Worm (Caenorhabditis elegans): ENCODE measurements around the gene Y38H6C.21.

Gene Y38H6C.21

ce11 chrV:20544610-20545009, 10.5 kb downstream of the Y38H6C.21 start:
- TF ChIP-seq F55B11.4 (tag; optimal IDR thresholded peaks at IDR 0.05; ENCODE audit: borderline replicate concordance, insufficient read depth) (no peak), D2030.7 (GFP tag; IDR thresholded peaks at IDR 0.05) (no peak), B0336.3 (GFP tag; IDR thresholded peaks at IDR 0.05) (no peak), nhr-179 (tag; optimal IDR thresholded peaks at IDR 0.05) (no peak), hmg-1.2 (GFP tag; IDR thresholded peaks at IDR 0.05) (peak; percentile 72)

- TF ChIP-seq ztf-22 (GFP tag; optimal IDR thresholded peaks at IDR 0.05): no peak
- no peak for TF ChIP-seq egl-18 (GFP tag; IDR thresholded peaks at IDR 0.05)
- no peak for TF ChIP-seq efl-1 (GFP tag; optimal IDR thresholded peaks at IDR 0.05)
- no peak for TF ChIP-seq F57C9.4 (tag; optimal IDR thresholded peaks at IDR 0.05)
- no peak for TF ChIP-seq dpl-1 (GFP tag; optimal IDR thresholded peaks at IDR 0.05)
- TF ChIP-seq Y79H2A.3 (GFP tag; conservative IDR thresholded peaks at IDR 0.05): no peak
- TF ChIP-seq aptf-2 (GFP tag; conservative IDR thresholded peaks at IDR 0.05): no peak
- no peak for TF ChIP-seq nhr-179 (tag; optimal IDR thresholded peaks at IDR 0.05)
- no peak for TF ChIP-seq gei-17 (GFP tag; optimal IDR thresholded peaks at IDR 0.05)
- TF ChIP-seq B0035.1 (tag; optimal IDR thresholded peaks at IDR 0.05): no peak
- no peak for TF ChIP-seq F37B4.10 (GFP tag; IDR thresholded peaks at IDR 0.05)
- TF ChIP-seq athp-1 (tag; optimal IDR thresholded peaks at IDR 0.05): no peak
- no peak for TF ChIP-seq attf-3 (GFP tag; conservative IDR thresholded peaks at IDR 0.05)
- no peak for TF ChIP-seq ceh-91 (GFP tag; IDR thresholded peaks at IDR 0.05)
- no peak for TF ChIP-seq dpff-1 (tag; optimal IDR thresholded peaks at IDR 0.05)
- no peak for TF ChIP-seq lsl-1 (GFP tag; optimal IDR thresholded peaks at IDR 0.05)
- TF ChIP-seq sptf-2 (GFP tag; optimal IDR thresholded peaks at IDR 0.05): no peak
- no peak for TF ChIP-seq hmg-1.2 (GFP tag; IDR thresholded peaks at IDR 0.05)
These were observed 11.0 kb downstream of the Y38H6C.21 start, which contains the start of gene slc-36.3 for ce11 chrV:20544092-20544491. slc-36.3 (minus strand) TSS chrV:20544192.

- TF ChIP-seq hmg-1.2 (GFP tag; IDR thresholded peaks at IDR 0.05): peak; percentile 85
- TF ChIP-seq B0261.1 (tag; optimal IDR thresholded peaks at IDR 0.05): no peak
These were observed 16.0 kb downstream of the Y38H6C.21 start, which contains the start of gene Y38H6C.16 for ce11 chrV:20539055-20539454. Y38H6C.16 (minus strand) TSS chrV:20539347.

- no peak for TF ChIP-seq xnd-1 (tag; optimal IDR thresholded peaks at IDR 0.05)
- no peak for TF ChIP-seq hrde-1 (tag; optimal IDR thresholded peaks at IDR 0.05; ENCODE audit: borderline replicate concordance)
- TF ChIP-seq sea-2 (GFP tag; IDR thresholded peaks at IDR 0.05): no peak
- TF ChIP-seq rec-8 (tag; optimal IDR thresholded peaks at IDR 0.05): no peak
- no peak for TF ChIP-seq die-1 (tag; optimal IDR thresholded peaks at IDR 0.05)
- TF ChIP-seq B0019.2 (GFP tag; conservative IDR thresholded peaks at IDR 0.05): no peak
- no peak for TF ChIP-seq hmg-1.2 (GFP tag; IDR thresholded peaks at IDR 0.05)
- TF ChIP-seq attf-6 (GFP tag; IDR thresholded peaks at IDR 0.05): no peak
- no peak for TF ChIP-seq ceh-79 (tag; optimal IDR thresholded peaks at IDR 0.05)
- TF ChIP-seq him-1 (tag; optimal IDR thresholded peaks at IDR 0.05): no peak
- no peak for TF ChIP-seq hsf-1 (GFP tag; IDR thresholded peaks at IDR 0.05)
- TF ChIP-seq zim-3 (tag; optimal IDR thresholded peaks at IDR 0.05): no peak
These were observed 18.9 kb downstream of the Y38H6C.21 start, which contains the start of gene Y38H6C.15 for ce11 chrV:20536208-20536607. Y38H6C.15 (minus strand) TSS chrV:20536308.

- no peak for TF ChIP-seq rcor-1 (GFP tag; IDR thresholded peaks at IDR 0.05)
- no peak for TF ChIP-seq unc-130 (GFP tag; optimal IDR thresholded peaks at IDR 0.05)
- TF ChIP-seq F55B11.4 (tag; optimal IDR thresholded peaks at IDR 0.05; ENCODE audit: borderline replicate concordance, insufficient read depth): no peak
- no peak for TF ChIP-seq ceh-58 (GFP tag; IDR thresholded peaks at IDR 0.05)
- TF ChIP-seq ceh-79 (tag; optimal IDR thresholded peaks at IDR 0.05): no peak
- no peak for TF ChIP-seq lin-54 (GFP tag; optimal IDR thresholded peaks at IDR 0.05)
- TF ChIP-seq Y95B8A.8 (GFP tag; IDR thresholded peaks at IDR 0.05): no peak
- TF ChIP-seq mxl-1 (tag; optimal IDR thresholded peaks at IDR 0.05): no peak
- TF ChIP-seq rpc-1 (optimal IDR thresholded peaks at IDR 0.05): no peak
- TF ChIP-seq rpc-1 (tag; optimal IDR thresholded peaks at IDR 0.05): no peak
- no peak for TF ChIP-seq F22D6.2 (tag; optimal IDR thresholded peaks at IDR 0.05)
- no peak for TF ChIP-seq ztf-18 (tag; optimal IDR thresholded peaks at IDR 0.05)
- no peak for TF ChIP-seq F52B5.7 (tag; optimal IDR thresholded peaks at IDR 0.05)
These were observed 21.0 kb downstream of the Y38H6C.21 start, which contains the start of gene famh-161 for ce11 chrV:20534072-20534471. famh-161 (minus strand) TSS chrV:20534172.
